Fruit fly (Drosophila melanogaster) whole organism, wandering third instar larva: ENCODE results near the gene tmod.

Experiments
- Abd-B ChIP-seq: fragments of >200 bp; optimal IDR thresholded peaks from 2 replicates; lab custom pipeline; 2017; ENCODE audit warnings: missing biosample characterization, missing genetic modification characterization
- CG32264 ChIP-seq: fragments of 200-800 bp; sonication (Bioruptor generic); optimal IDR thresholded peaks from 2 replicates; lab custom pipeline; 2016; ENCODE audit warnings: missing biosample characterization, missing genetic modification characterization
- CG9705 ChIP-seq: fragments of 200-800 bp; sonication (Bioruptor generic); optimal IDR thresholded peaks from 2 replicates; lab custom pipeline; 2018; ENCODE audit warnings: missing biosample characterization, mild to moderate bottlenecking, missing genetic modification characterization
- CrebA ChIP-seq: fragments of 200-800 bp; sonication (Bioruptor generic); optimal IDR thresholded peaks from 2 replicates; lab custom pipeline; 2016; ENCODE audit warnings: missing biosample characterization, mild to moderate bottlenecking, missing genetic modification characterization, borderline replicate concordance
- Dfd ChIP-seq: fragments of >200 bp; optimal IDR thresholded peaks from 2 replicates; lab custom pipeline; 2017; ENCODE audit warnings: missing biosample characterization, missing genetic modification characterization
- Dif ChIP-seq: fragments of 200-275, 200-300 bp; sonication (Bioruptor generic); optimal IDR thresholded peaks from 2 replicates; lab custom pipeline; 2018; ENCODE audit warnings: missing biosample characterization, missing genetic modification characterization; ENCODE audit not compliant: partially characterized antibody
- HLH106 ChIP-seq: fragments of 200-800 bp; optimal IDR thresholded peaks from 3 replicates; lab custom pipeline; 2019; ENCODE audit warnings: missing biosample characterization, mild to moderate bottlenecking, missing genetic modification characterization, moderate library complexity
- Hnf4 ChIP-seq: fragments of 200-800 bp; sonication (Bioruptor generic); optimal IDR thresholded peaks from 2 replicates; lab custom pipeline; 2016; ENCODE audit warnings: missing biosample characterization, mild to moderate bottlenecking, missing genetic modification characterization
- Hr78 ChIP-seq: fragments of >200 bp; optimal IDR thresholded peaks from 2 replicates; lab custom pipeline; 2017; ENCODE audit warnings: missing biosample characterization, missing genetic modification characterization
- Jra ChIP-seq: sonication (Bioruptor generic); optimal IDR thresholded peaks from 2 replicates; lab custom pipeline; 2016; ENCODE audit warnings: missing biosample characterization, missing genetic modification characterization
- Mio ChIP-seq: sonication (Bioruptor generic); optimal IDR thresholded peaks from 2 replicates; lab custom pipeline; 2016; ENCODE audit warnings: missing biosample characterization, missing genetic modification characterization
- Myc ChIP-seq: fragments of >200 bp; optimal IDR thresholded peaks from 2 replicates; lab custom pipeline; 2017
- N ChIP-seq: fragments of >200 bp; optimal IDR thresholded peaks from 2 replicates; lab custom pipeline; 2018; ENCODE audit warnings: missing biosample characterization, missing external identifiers, missing genetic modification characterization
- OdsH ChIP-seq: fragments of 200-800 bp; sonication (Bioruptor generic); optimal IDR thresholded peaks from 2 replicates; lab custom pipeline; 2016; ENCODE audit warnings: missing biosample characterization, mild to moderate bottlenecking, missing genetic modification characterization
- Vsx2 ChIP-seq: fragments of 200-300, 225-300 bp; sonication (Bioruptor generic); optimal IDR thresholded peaks from 2 replicates; lab custom pipeline; 2018; ENCODE audit warnings: missing biosample characterization, missing genetic modification characterization; ENCODE audit not compliant: partially characterized antibody
- br ChIP-seq: fragments of 200-800 bp; sonication (Bioruptor generic); optimal IDR thresholded peaks from 2 replicates; lab custom pipeline; 2016; ENCODE audit warnings: missing biosample characterization, missing genetic modification characterization
- dl ChIP-seq, 2 experiments: fragments of 175-275, 200-275 bp in 1 of 2; fragments of 200-275 bp in 1 of 2; sonication (Bioruptor generic); optimal IDR thresholded peaks; lab custom pipeline; 2018; ENCODE audit warnings: mild to moderate bottlenecking in 2 of 2, missing biosample characterization in 2 of 2, missing genetic modification characterization in 2 of 2, moderate library complexity in 2 of 2; ENCODE audit not compliant: partially characterized antibody in 2 of 2, insufficient read depth in 1 of 2
- dmrt93B ChIP-seq: fragments of 200-800 bp; sonication (Bioruptor generic); optimal IDR thresholded peaks from 2 replicates; lab custom pipeline; 2018; ENCODE audit warnings: missing biosample characterization, mild to moderate bottlenecking, missing genetic modification characterization
- dsf ChIP-seq: sonication (Bioruptor generic); optimal IDR thresholded peaks from 2 replicates; lab custom pipeline; 2016; ENCODE audit warnings: missing biosample characterization, missing genetic modification characterization, borderline replicate concordance
- ey ChIP-seq: fragments of 200-800 bp; sonication (Bioruptor generic); optimal IDR thresholded peaks from 2 replicates; lab custom pipeline; 2016; ENCODE audit warnings: missing biosample characterization, missing genetic modification characterization
- foxo ChIP-seq, 2 experiments: fragments of 200-800 bp; sonication (Bioruptor generic); optimal IDR thresholded peaks; 2 replicates in 1 of 2; 3 replicates in 1 of 2; lab custom pipeline; 2016 to 2017; ENCODE audit warnings: missing biosample characterization in 2 of 2, missing genetic modification characterization in 2 of 2
- fru ChIP-seq: fragments of 200-800 bp; sonication (Bioruptor generic); optimal IDR thresholded peaks from 3 replicates; lab custom pipeline; 2016; ENCODE audit warnings: missing biosample characterization, mild to moderate bottlenecking, missing genetic modification characterization
- h ChIP-seq: fragments of 200-800 bp; sonication (Bioruptor generic); optimal IDR thresholded peaks from 3 replicates; lab custom pipeline; 2016; ENCODE audit warnings: missing biosample characterization, mild to moderate bottlenecking, missing genetic modification characterization
- psq ChIP-seq: fragments of 200-800 bp; sonication (Bioruptor generic); optimal IDR thresholded peaks from 3 replicates; lab custom pipeline; 2017; ENCODE audit warnings: missing biosample characterization, mild to moderate bottlenecking, missing genetic modification characterization, moderate library complexity
- rgr ChIP-seq: fragments of 200-800 bp; sonication (Bioruptor generic); optimal IDR thresholded peaks from 3 replicates; lab custom pipeline; 2016; ENCODE audit warnings: missing biosample characterization, mild to moderate bottlenecking, missing genetic modification characterization
- sage ChIP-seq: fragments of 200-800 bp; sonication (Bioruptor generic); optimal IDR thresholded peaks from 2 replicates; lab custom pipeline; 2016; ENCODE audit warnings: missing biosample characterization, mild to moderate bottlenecking, missing genetic modification characterization
- sv ChIP-seq: fragments of 200-800 bp; sonication (Bioruptor generic); optimal IDR thresholded peaks from 3 replicates; lab custom pipeline; 2016; ENCODE audit warnings: missing biosample characterization, missing genetic modification characterization
- tai ChIP-seq: sonication (Bioruptor generic); optimal IDR thresholded peaks from 2 replicates; lab custom pipeline; 2016; ENCODE audit warnings: missing biosample characterization, missing genetic modification characterization
- woc ChIP-seq: sonication (Bioruptor generic); optimal IDR thresholded peaks from 2 replicates; lab custom pipeline; 2016; ENCODE audit warnings: missing biosample characterization, mild to moderate bottlenecking, missing genetic modification characterization

The tmod gene

DNA sequence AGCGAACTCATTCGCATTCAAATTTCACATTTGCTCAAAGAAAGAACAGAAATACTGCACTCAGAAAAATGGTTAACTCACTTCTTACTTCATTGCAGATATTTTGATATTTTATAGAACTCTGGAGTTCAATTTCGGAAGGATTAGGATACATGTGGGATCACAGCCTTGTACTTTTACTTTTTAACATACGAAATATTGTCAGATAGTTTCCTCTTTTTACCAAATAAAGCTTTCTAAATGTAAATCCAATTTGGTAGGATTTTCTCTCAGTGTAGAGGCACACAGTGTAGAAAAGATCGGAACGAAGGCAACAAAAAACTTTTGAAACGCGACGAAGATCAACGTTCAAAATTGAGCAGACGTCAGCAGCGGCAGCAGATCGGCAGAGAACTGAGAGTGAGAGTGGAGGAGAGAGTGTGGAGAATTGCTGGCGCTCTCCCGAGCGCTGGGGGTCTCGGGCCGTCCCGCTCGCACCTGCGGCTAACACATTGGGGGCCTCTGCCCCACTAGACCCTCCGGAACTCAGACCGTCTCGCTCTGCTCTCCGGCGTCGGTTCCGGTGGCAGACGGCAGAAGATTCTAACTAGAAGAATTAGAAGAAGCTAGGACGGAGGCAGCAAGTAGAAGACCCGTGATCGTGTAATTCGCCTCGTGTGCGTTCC, at the start of gene tmod:
Gene tmod (plus strand): TSS at position 619 of the 665 bp plus-strand sequence.
- TF ChIP-seq OdsH (GFP tag; lab: Kevin White, UChicago) = peak; percentile 4
- peak; percentile 10 for TF ChIP-seq fru (GFP tag; lab: Kevin White, UChicago)
- TF ChIP-seq h (GFP tag; lab: Kevin White, UChicago) = peak; percentile 55
- TF ChIP-seq br (GFP tag; lab: Kevin White, UChicago) = peak; percentile 5
- peak; percentile 28 for TF ChIP-seq HLH106
- peak in 1 of 2 experiments; percentile 17 for TF ChIP-seq foxo (GFP tag; optimal IDR thresholded peaks at IDR 0.05; lab: Kevin White, UChicago)
- peak; percentile 24 for TF ChIP-seq ey (GFP tag; lab: Kevin White, UChicago)
- TF ChIP-seq Abd-B (GFP tag; lab: Kevin White, UChicago) = no peak
- peak; percentile 56 for TF ChIP-seq Dif (GFP tag; lab: Kevin White, UChicago)
- TF ChIP-seq dl (GFP tag; optimal IDR thresholded peaks at IDR 0.05; lab: Kevin White, UChicago; ENCODE audit: insufficient read depth in 1 of 2, partially characterized antibody in 2 of 2) = peak in 1 of 2 experiments; percentile 38
- no peak for TF ChIP-seq CrebA (GFP tag; lab: Kevin White, UChicago)
- TF ChIP-seq woc (GFP tag; lab: Kevin White, UChicago) = no peak
- TF ChIP-seq, all 38 proteins: peak for 9

DNA sequence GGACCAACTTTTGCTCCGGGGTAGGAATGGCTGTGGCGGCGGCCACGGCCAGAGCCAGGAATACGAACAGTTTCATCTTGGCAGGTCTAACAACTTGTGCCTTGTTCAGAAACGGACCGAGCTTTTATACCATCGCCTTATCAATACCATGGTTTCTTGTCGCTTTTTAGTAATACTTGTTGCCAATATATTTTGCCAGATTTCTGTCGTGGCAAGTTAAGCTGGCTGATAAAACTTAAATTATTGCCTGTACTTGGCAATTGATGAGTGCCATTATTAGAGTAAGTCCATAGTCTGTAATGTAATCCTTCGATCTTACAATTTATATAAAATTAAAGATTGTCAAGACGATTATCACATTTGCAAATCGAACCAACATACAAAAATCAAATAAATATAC, 44.6 kb upstream of the tmod start, which contains the start of gene Jon99Fii:
Gene Jon99Fii (minus strand): TSS at position 101 of the 400 bp plus-strand sequence.
- TF ChIP-seq Myc (lab: Kevin White, UChicago) (no peak), rgr (GFP tag; lab: Kevin White, UChicago) (no peak), dmrt93B (GFP tag; lab: Kevin White, UChicago) (no peak), h (GFP tag; lab: Kevin White, UChicago) (no peak), br (GFP tag; lab: Kevin White, UChicago) (no peak), fru (GFP tag; lab: Kevin White, UChicago) (no peak), CrebA (GFP tag; lab: Kevin White, UChicago) (no peak), ey (GFP tag; lab: Kevin White, UChicago) (no peak), N (GFP tag; lab: Kevin White, UChicago) (no peak), tai (GFP tag; lab: Kevin White, UChicago) (no peak), Hnf4 (GFP tag; lab: Kevin White, UChicago) (no peak), CG32264 (GFP tag; lab: Kevin White, UChicago) (no peak), Dif (GFP tag; lab: Kevin White, UChicago) (no peak), CG9705 (GFP tag; lab: Kevin White, UChicago) (no peak), Hr78 (no peak), sv (GFP tag; lab: Kevin White, UChicago) (no peak), dsf (no peak), Dfd (GFP tag; lab: Kevin White, UChicago) (no peak), sage (GFP tag; lab: Kevin White, UChicago) (no peak)

DNA sequence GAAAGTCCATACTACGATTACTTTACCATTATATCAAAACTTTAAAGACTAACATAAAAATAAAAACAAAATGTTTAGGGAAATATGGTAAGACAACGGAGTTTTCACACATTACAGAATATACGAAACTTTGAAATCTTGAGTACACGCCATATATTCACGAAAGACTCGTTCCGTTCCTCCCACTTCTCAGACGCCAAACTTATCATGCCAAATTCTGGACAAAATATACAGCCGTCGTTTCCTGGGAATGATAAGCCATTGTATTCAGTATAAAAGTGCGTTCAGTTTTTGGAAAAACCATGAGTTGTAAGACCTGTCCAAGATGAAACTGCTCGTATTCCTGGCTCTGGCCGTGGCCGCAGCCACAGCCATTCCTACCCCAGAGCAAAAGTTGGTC, 43.7 kb upstream of the tmod start, which contains the start of gene Jon99Fi:
Gene Jon99Fi (plus strand): TSS at position 301 of the 400 bp plus-strand sequence.
- TF ChIP-seq br (GFP tag; lab: Kevin White, UChicago) = no peak
- TF ChIP-seq woc (GFP tag; lab: Kevin White, UChicago) = no peak
- no peak for TF ChIP-seq Vsx2 (GFP tag; lab: Kevin White, UChicago)
- no peak for TF ChIP-seq tai (GFP tag; lab: Kevin White, UChicago)
- TF ChIP-seq Hnf4 (GFP tag; lab: Kevin White, UChicago) = no peak
- no peak for TF ChIP-seq Jra (GFP tag; lab: Kevin White, UChicago)
- TF ChIP-seq Mio (GFP tag; lab: Kevin White, UChicago) = no peak
- no peak for TF ChIP-seq sage (GFP tag; lab: Kevin White, UChicago)
- TF ChIP-seq psq (GFP tag; lab: Kevin White, UChicago) = no peak
- TF ChIP-seq, all 38 proteins: peak for 0

DNA sequence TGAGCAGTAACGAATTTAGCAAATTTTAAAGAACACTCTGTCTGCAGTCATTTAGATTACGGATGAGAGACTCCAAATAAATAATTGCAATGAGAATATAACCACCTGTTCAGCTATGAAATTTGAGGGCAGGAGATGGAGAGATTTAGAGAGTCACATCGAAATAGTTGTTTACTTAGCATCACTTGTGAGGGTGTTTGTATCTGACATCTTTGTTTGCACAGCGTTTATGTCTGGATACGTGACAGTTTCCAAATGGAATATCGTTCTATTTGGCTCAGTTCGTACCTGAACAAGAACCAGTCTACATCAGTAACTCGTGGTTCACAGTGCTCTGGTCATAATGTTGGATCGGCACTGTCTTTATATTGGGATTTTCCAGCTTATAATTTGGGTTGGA, 42.6 kb upstream of the tmod start, which contains the start of gene PH4alphaSG2:
Gene PH4alphaSG2 (plus strand): TSS at position 278 of the 400 bp plus-strand sequence.
- TF ChIP-seq Hnf4 (GFP tag; lab: Kevin White, UChicago) = no peak
- peak; percentile 4 for TF ChIP-seq OdsH (GFP tag; lab: Kevin White, UChicago)
- TF ChIP-seq h (GFP tag; lab: Kevin White, UChicago) = peak; percentile 84
